Fruit fly (Drosophila melanogaster): Measurements from ENCODE around the gene CG43342.

DNA sequence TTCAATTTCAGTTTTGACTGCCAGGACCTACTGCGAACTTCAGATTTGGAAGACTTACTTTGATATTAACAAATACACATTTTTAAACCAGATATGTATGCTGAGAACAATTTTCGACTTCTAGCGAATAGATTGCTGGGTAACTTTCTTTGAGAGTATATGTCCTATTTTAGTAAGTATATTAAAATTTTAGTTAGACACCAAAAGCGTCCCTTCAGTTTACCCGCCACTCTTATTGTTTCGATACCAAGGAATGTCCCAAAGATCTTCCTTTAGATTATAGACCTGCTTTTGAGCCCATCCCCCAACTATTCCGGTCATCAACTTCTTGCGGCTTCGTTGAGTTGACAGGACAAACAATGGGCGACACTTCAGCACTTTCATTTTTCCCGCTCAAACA, 40.9 kb upstream of the CG43342 start, which contains the start of gene CG5388:
- no peak for TF ChIP-seq gl (tag; optimal IDR thresholded peaks at IDR 0.05)
- TF ChIP-seq CG8301 (tag; optimal IDR thresholded peaks at IDR 0.05) = no peak
- TF ChIP-seq CG13204 (GFP tag; optimal IDR thresholded peaks at IDR 0.05) = no peak
- TF ChIP-seq CG34367 (tag; optimal IDR thresholded peaks at IDR 0.05) = no peak
- no peak for TF ChIP-seq CG10348 (GFP tag; IDR thresholded peaks at IDR 0.05)
- TF ChIP-seq CG15710 (tag; optimal IDR thresholded peaks at IDR 0.05) = no peak
- TF ChIP-seq Ets98B (GFP tag; IDR thresholded peaks at IDR 0.05) = no peak
- TF ChIP-seq CG14655 (GFP tag; optimal IDR thresholded peaks at IDR 0.05) = no peak
- TF ChIP-seq Pif1B (GFP tag; optimal IDR thresholded peaks at IDR 0.05) = no peak
- no peak for TF ChIP-seq rn (GFP tag; IDR thresholded peaks at IDR 0.05)
